Fruit fly (Drosophila melanogaster) ovary, adult (tissue): Measurements from ENCODE around the gene Mcm6.

Experiments
- CG17801 ChIP-seq: fragments of 200-800 bp; optimal IDR thresholded peaks from 2 replicates; lab custom pipeline; 2019; ENCODE audit warnings: missing biosample characterization, mild to moderate bottlenecking, missing genetic modification characterization, moderate library complexity; ENCODE audit not compliant: partially characterized antibody

Mcm6 gene

dm6 chrX:6661880-6662279 is 12.3 kb upstream of the Mcm6 start:
- no peak for TF ChIP-seq CG17801 (GFP tag; lab: Kevin White, UChicago)

- TF ChIP-seq CG17801 (GFP tag; lab: Kevin White, UChicago) = no peak
Measured at dm6 chrX:6662378-6662777, 11.8 kb upstream of the Mcm6 start.

dm6 chrX:6662876-6663551 is 11.2 kb upstream of the Mcm6 start:
- no peak for TF ChIP-seq CG17801 (GFP tag; lab: Kevin White, UChicago)

- TF ChIP-seq CG17801 (GFP tag; lab: Kevin White, UChicago) = no peak
Measured at dm6 chrX:6663976-6664375, 10.2 kb upstream of the Mcm6 start.

dm6 chrX:6677826-6678489 is 3.8 kb downstream of the Mcm6 start, which contains the start of gene Fum1:
TSS of gene Fum1 (plus strand) at chrX:6678424.
- TF ChIP-seq CG17801 (GFP tag; lab: Kevin White, UChicago) = peak; percentile 58

dm6 chrX:6678635-6679501 is 4.7 kb downstream of the Mcm6 start, which contains the start of gene ND-ASHI:
TSS of gene ND-ASHI (minus strand) at chrX:6679118.
- peak; percentile 88 for TF ChIP-seq CG17801 (GFP tag; lab: Kevin White, UChicago)

dm6 chrX:6679502-6679810 is 5.3 kb downstream of the Mcm6 start:
- TF ChIP-seq CG17801 (GFP tag; lab: Kevin White, UChicago) = no peak

- no peak for TF ChIP-seq CG17801 (GFP tag; lab: Kevin White, UChicago)
Measured at dm6 chrX:6681467-6681866, 7.3 kb downstream of the Mcm6 start, which contains the start of gene Fum2. TSS of gene Fum2 (plus strand) at chrX:6681767.

- peak; percentile 50 for TF ChIP-seq CG17801 (GFP tag; lab: Kevin White, UChicago)
Measured at dm6 chrX:6683635-6684499, 9.7 kb downstream of the Mcm6 start, which contains the start of gene Pink1. TSS of gene Pink1 (plus strand) at chrX:6683798.

dm6 chrX:6687267-6687666 is 13.1 kb downstream of the Mcm6 start, which contains the start of gene CG44303:
TSS of gene CG44303 (minus strand) at chrX:6687420.
- TF ChIP-seq CG17801 (GFP tag; lab: Kevin White, UChicago) = no peak

- TF ChIP-seq CG17801 (GFP tag; lab: Kevin White, UChicago) = no peak
Measured at dm6 chrX:6688620-6689400, 14.6 kb downstream of the Mcm6 start, which contains the start of gene CG3184. TSS of gene CG3184 (minus strand) at chrX:6688774.

dm6 chrX:6694105-6694788 is 20.1 kb downstream of the Mcm6 start:
- TF ChIP-seq CG17801 (GFP tag; lab: Kevin White, UChicago) = peak; percentile 22

- TF ChIP-seq CG17801 (GFP tag; lab: Kevin White, UChicago) = peak; percentile 37
Measured at dm6 chrX:6694979-6695388, 20.8 kb downstream of the Mcm6 start, which contains the start of gene CG14442. TSS of gene CG14442 (minus strand) at chrX:6695007.
